Fruit fly (Drosophila melanogaster) whole organism, embryonic: Measurements from ENCODE around the gene CG32320.

Source experiments
- Adf1 ChIP-seq: fragments of 200-800 bp; sonication (Bioruptor generic); IDR thresholded peaks from 2 replicates; pipeline ENCODE4 v1.3.6; 2022; ENCODE audit warnings: missing biosample characterization, missing genetic modification characterization
- B-H1 ChIP-seq: fragments of 200-800 bp; sonication (Bioruptor generic); IDR thresholded peaks from 3 replicates; pipeline ENCODE4 v1.3.6; 2022; ENCODE audit warnings: missing biosample characterization, missing genetic modification characterization
- BtbVII ChIP-seq: fragments of 200-800 bp; sonication (Bioruptor generic); optimal IDR thresholded peaks from 3 replicates; lab custom pipeline; 2017; ENCODE audit warnings: missing biosample characterization, mild to moderate bottlenecking, missing genetic modification characterization
- CG12391 ChIP-seq: fragments of 200-800 bp; sonication (Bioruptor generic); optimal IDR thresholded peaks from 3 replicates; lab custom pipeline; 2018; ENCODE audit warnings: missing biosample characterization, mild to moderate bottlenecking, missing genetic modification characterization, moderate library complexity
- CG14441 ChIP-seq: fragments of 200-800 bp; sonication (Bioruptor generic); IDR thresholded peaks from 2 replicates; pipeline ENCODE4 v1.3.6; 2022; ENCODE audit warnings: missing biosample characterization, missing genetic modification characterization
- CG15011 ChIP-seq: fragments of 200-800 bp; sonication (Bioruptor generic); optimal IDR thresholded peaks from 3 replicates; lab custom pipeline; 2018; ENCODE audit warnings: missing biosample characterization, mild to moderate bottlenecking, missing genetic modification characterization
- CG15269 ChIP-seq: fragments of 200-800 bp; sonication (Bioruptor generic); optimal IDR thresholded peaks from 2 replicates; lab custom pipeline; 2018; ENCODE audit warnings: missing biosample characterization, mild to moderate bottlenecking, missing genetic modification characterization, moderate library complexity
- CG1603 ChIP-seq: fragments of 200-800 bp; sonication (Bioruptor generic); optimal IDR thresholded peaks from 2 replicates; lab custom pipeline; 2019; ENCODE audit warnings: missing biosample characterization, mild to moderate bottlenecking, missing genetic modification characterization, moderate library complexity
- CG18599 ChIP-seq: fragments of 200-800 bp; sonication (Bioruptor generic); optimal IDR thresholded peaks from 3 replicates; lab custom pipeline; 2017; ENCODE audit warnings: missing biosample characterization, missing genetic modification characterization, mild to moderate bottlenecking, moderate library complexity, missing genetic modification reagents
- CG2678 ChIP-seq: fragments of 200-800 bp; sonication (Bioruptor generic); optimal IDR thresholded peaks from 3 replicates; lab custom pipeline; 2019; ENCODE audit warnings: missing biosample characterization, mild to moderate bottlenecking, missing genetic modification characterization, moderate library complexity
- CG30403 ChIP-seq: fragments of 200-800 bp; sonication (Bioruptor generic); optimal IDR thresholded peaks from 3 replicates; lab custom pipeline; 2016; ENCODE audit warnings: missing biosample characterization, missing genetic modification characterization
- CG31441 ChIP-seq: fragments of 200-800 bp; sonication (Bioruptor generic); IDR thresholded peaks from 2 replicates; pipeline ENCODE4 v1.3.6; 2022; ENCODE audit warnings: missing biosample characterization, missing genetic modification characterization
- CG3163 ChIP-seq: fragments of 200-800 bp; sonication (Bioruptor generic); optimal IDR thresholded peaks from 3 replicates; lab custom pipeline; 2016; ENCODE audit warnings: missing biosample characterization, missing genetic modification characterization
- CG7271 ChIP-seq: fragments of 200-800 bp; sonication (Bioruptor generic); optimal IDR thresholded peaks from 2 replicates; lab custom pipeline; 2018; ENCODE audit warnings: missing biosample characterization, mild to moderate bottlenecking, missing genetic modification characterization, moderate library complexity
- CG7372 ChIP-seq: fragments of 200-800 bp; sonication (Bioruptor generic); IDR thresholded peaks from 2 replicates; pipeline ENCODE4 v1.3.6; 2022; ENCODE audit warnings: missing biosample characterization, missing genetic modification characterization
- CG7786 ChIP-seq: fragments of 200-800 bp; sonication (Bioruptor generic); optimal IDR thresholded peaks from 2 replicates; lab custom pipeline; 2016; ENCODE audit warnings: missing biosample characterization, missing genetic modification characterization
- CG7839 ChIP-seq: fragments of 200-800 bp; sonication (Bioruptor generic); optimal IDR thresholded peaks from 3 replicates; lab custom pipeline; 2018; ENCODE audit warnings: missing biosample characterization, mild to moderate bottlenecking, missing genetic modification characterization, moderate library complexity
- CG7928 ChIP-seq: fragments of 200-800 bp; sonication (Bioruptor generic); optimal IDR thresholded peaks from 2 replicates; lab custom pipeline; 2017; ENCODE audit warnings: missing biosample characterization, mild to moderate bottlenecking, missing genetic modification characterization
- CG9215 ChIP-seq: fragments of 200-800 bp; sonication (Bioruptor generic); IDR thresholded peaks from 2 replicates; pipeline ENCODE4 v1.3.6; 2022; ENCODE audit warnings: missing biosample characterization, missing genetic modification characterization
- CG9797 ChIP-seq: fragments of 200-800 bp; sonication (Bioruptor generic); optimal IDR thresholded peaks from 3 replicates; lab custom pipeline; 2018; ENCODE audit warnings: missing biosample characterization, mild to moderate bottlenecking, missing genetic modification characterization
- D19A ChIP-seq: fragments of 200-800 bp; optimal IDR thresholded peaks from 3 replicates; lab custom pipeline; 2019; ENCODE audit warnings: missing biosample characterization, mild to moderate bottlenecking, missing genetic modification characterization, moderate library complexity
- HLH4C ChIP-seq: fragments of 200-800 bp; sonication (Bioruptor generic); IDR thresholded peaks from 3 replicates; pipeline ENCODE4 v1.3.6; 2022; ENCODE audit warnings: missing biosample characterization, missing genetic modification characterization; ENCODE audit not compliant: partially characterized antibody
- Hr3 ChIP-seq: fragments of 200-800 bp; sonication (Bioruptor generic); optimal IDR thresholded peaks from 3 replicates; lab custom pipeline; 2016; ENCODE audit warnings: missing biosample characterization, missing genetic modification characterization
- MESR4 ChIP-seq: fragments of 200-800 bp; sonication (Bioruptor generic); optimal IDR thresholded peaks from 2 replicates; lab custom pipeline; 2018; ENCODE audit warnings: missing biosample characterization, mild to moderate bottlenecking, missing genetic modification characterization, moderate library complexity
- NFAT ChIP-seq: fragments of 200-800 bp; sonication (Bioruptor generic); IDR thresholded peaks from 2 replicates; pipeline ENCODE4 v1.3.6; 2022; ENCODE audit warnings: missing biosample characterization, missing genetic modification characterization
- Nf-YA ChIP-seq: fragments of 200-800 bp; sonication (Bioruptor generic); IDR thresholded peaks from 2 replicates; pipeline ENCODE4 v1.3.6; 2022; ENCODE audit warnings: missing biosample characterization, missing genetic modification characterization
- Oaz ChIP-seq: fragments of 200-800 bp; sonication (Bioruptor generic); IDR thresholded peaks from 2 replicates; pipeline ENCODE4 v1.3.6; 2022; ENCODE audit warnings: missing biosample characterization, missing genetic modification characterization
- Ptx1 ChIP-seq: fragments of 200-800 bp; sonication (Bioruptor generic); IDR thresholded peaks from 2 replicates; pipeline ENCODE4 v1.3.6; 2022; ENCODE audit warnings: missing biosample characterization, missing genetic modification characterization
- Ravus ChIP-seq: fragments of 200-800 bp; sonication (Bioruptor generic); IDR thresholded peaks from 2 replicates; pipeline ENCODE4 v1.3.6; 2022; ENCODE audit warnings: missing biosample characterization, missing genetic modification characterization
- Rfx ChIP-seq: fragments of 200-800 bp; sonication (Bioruptor generic); IDR thresholded peaks from 2 replicates; pipeline ENCODE4 v1.3.6; 2022; ENCODE audit warnings: missing biosample characterization, missing genetic modification characterization
- Usf ChIP-seq: fragments of 200-800 bp; sonication (Bioruptor generic); optimal IDR thresholded peaks from 2 replicates; lab custom pipeline; 2017; ENCODE audit warnings: missing genotype, missing biosample characterization, missing genetic modification characterization
- Xbp1 ChIP-seq: fragments of 200-800 bp; sonication (Bioruptor generic); optimal IDR thresholded peaks from 3 replicates; lab custom pipeline; 2016; ENCODE audit warnings: missing biosample characterization, mild to moderate bottlenecking, missing genetic modification characterization
- az2 ChIP-seq: fragments of 200-800 bp; sonication (Bioruptor generic); optimal IDR thresholded peaks from 3 replicates; lab custom pipeline; 2016; ENCODE audit warnings: missing biosample characterization, missing genetic modification characterization
- br ChIP-seq: fragments of >200 bp; optimal IDR thresholded peaks from 2 replicates; lab custom pipeline; 2017
- cad ChIP-seq: fragments of >200 bp; optimal IDR thresholded peaks from 2 replicates; lab custom pipeline; 2017; ENCODE audit warnings: missing biosample characterization, missing genetic modification characterization
- chinmo ChIP-seq: fragments of 200-800 bp; sonication (Bioruptor generic); IDR thresholded peaks from 4 replicates; pipeline ENCODE4 v1.3.6; 2022; ENCODE audit warnings: missing biosample characterization, missing genetic modification characterization; ENCODE audit not compliant: partially characterized antibody
- corto ChIP-seq: fragments of 200-800 bp; sonication (Bioruptor generic); optimal IDR thresholded peaks from 2 replicates; lab custom pipeline; 2016; ENCODE audit warnings: missing biosample characterization, mild to moderate bottlenecking, missing genetic modification characterization, moderate library complexity
- dmrt99B ChIP-seq: fragments of 200-800 bp; sonication (Bioruptor generic); optimal IDR thresholded peaks from 2 replicates; lab custom pipeline; 2018; ENCODE audit warnings: missing biosample characterization, mild to moderate bottlenecking, missing genetic modification characterization, moderate library complexity
- esg ChIP-seq: fragments of 200-800 bp; sonication (Bioruptor generic); conservative IDR thresholded peaks from 2 replicates; pipeline ENCODE4 v1.3.6; 2022; ENCODE audit warnings: missing biosample characterization, missing genetic modification characterization
- ewg ChIP-seq: fragments of 200-800 bp; sonication (Bioruptor generic); optimal IDR thresholded peaks from 3 replicates; lab custom pipeline; 2017; ENCODE audit warnings: mild to moderate bottlenecking, missing biosample characterization, missing genetic modification reagents, missing genetic modification characterization
- gem ChIP-seq: fragments of 200-800 bp; sonication (Bioruptor generic); optimal IDR thresholded peaks from 2 replicates; lab custom pipeline; 2019; ENCODE audit warnings: missing biosample characterization, mild to moderate bottlenecking, missing genetic modification characterization, moderate library complexity
- lmd ChIP-seq: fragments of 200-800 bp; sonication (Bioruptor generic); IDR thresholded peaks from 2 replicates; pipeline ENCODE4 v1.3.6; 2022; ENCODE audit warnings: missing biosample characterization, missing genetic modification characterization
- mam ChIP-seq: fragments of 200-800 bp; sonication (Bioruptor generic); optimal IDR thresholded peaks from 3 replicates; lab custom pipeline; 2016; ENCODE audit warnings: missing biosample characterization, missing genetic modification characterization
- nau ChIP-seq: fragments of 200-800 bp; sonication (Bioruptor generic); optimal IDR thresholded peaks from 3 replicates; lab custom pipeline; 2017; ENCODE audit warnings: missing biosample characterization, mild to moderate bottlenecking, missing genetic modification characterization, missing genetic modification reagents
- p53 ChIP-seq: fragments of 200-800 bp; sonication (Bioruptor generic); optimal IDR thresholded peaks from 2 replicates; lab custom pipeline; 2016; ENCODE audit warnings: missing biosample characterization, missing genetic modification characterization
- repo ChIP-seq: fragments of 200-800 bp; sonication (Bioruptor generic); optimal IDR thresholded peaks from 2 replicates; lab custom pipeline; 2016; ENCODE audit warnings: missing biosample characterization, missing genetic modification characterization
- row ChIP-seq: fragments of 200-800 bp; sonication (Bioruptor generic); IDR thresholded peaks from 3 replicates; pipeline ENCODE4 v1.3.6; 2022; ENCODE audit warnings: missing biosample characterization, missing genetic modification characterization
- sd ChIP-seq: fragments of 200-800 bp; sonication (Bioruptor generic); optimal IDR thresholded peaks from 3 replicates; lab custom pipeline; 2018; ENCODE audit warnings: missing biosample characterization, mild to moderate bottlenecking, missing genetic modification characterization, moderate library complexity
- sisA ChIP-seq: fragments of 200-800 bp; sonication (Bioruptor generic); IDR thresholded peaks from 2 replicates; pipeline ENCODE4 v1.3.6; 2022; ENCODE audit warnings: missing biosample characterization, missing genetic modification characterization
- yki ChIP-seq: fragments of >200 bp; optimal IDR thresholded peaks from 3 replicates; lab custom pipeline; 2018

Gene CG32320

dm6 chr3L:1370939-1371338 is 27.4 kb upstream of the CG32320 start (continued):
- TF ChIP-seq Ptx1 (peak; percentile 42), CG3163 (no peak), repo (GFP tag; lab: Kevin White, UChicago) (no peak), HLH4C (no peak), Hr3 (GFP tag; lab: Kevin White, UChicago) (peak; percentile 10), Adf1 (GFP tag; lab: Robert Waterston, UW) (no peak), CG18599 (GFP tag; lab: Kevin White, UChicago) (peak; percentile 16), CG7839 (tag; lab: Kevin White, UChicago) (peak; percentile 43), MESR4 (GFP tag; lab: Kevin White, UChicago) (no peak), CG9797 (GFP tag; lab: Kevin White, UChicago) (no peak), CG15269 (tag; lab: Kevin White, UChicago) (peak; percentile 8), Usf (no peak), lmd (GFP tag; lab: Robert Waterston, UW) (peak; percentile 8; the same call in 1 of the 2 replicates), br (no peak), ewg (peak; percentile 3), NFAT (no peak), CG9215 (no peak)
- TF ChIP-seq, all 482 proteins: peak for 87

DNA sequence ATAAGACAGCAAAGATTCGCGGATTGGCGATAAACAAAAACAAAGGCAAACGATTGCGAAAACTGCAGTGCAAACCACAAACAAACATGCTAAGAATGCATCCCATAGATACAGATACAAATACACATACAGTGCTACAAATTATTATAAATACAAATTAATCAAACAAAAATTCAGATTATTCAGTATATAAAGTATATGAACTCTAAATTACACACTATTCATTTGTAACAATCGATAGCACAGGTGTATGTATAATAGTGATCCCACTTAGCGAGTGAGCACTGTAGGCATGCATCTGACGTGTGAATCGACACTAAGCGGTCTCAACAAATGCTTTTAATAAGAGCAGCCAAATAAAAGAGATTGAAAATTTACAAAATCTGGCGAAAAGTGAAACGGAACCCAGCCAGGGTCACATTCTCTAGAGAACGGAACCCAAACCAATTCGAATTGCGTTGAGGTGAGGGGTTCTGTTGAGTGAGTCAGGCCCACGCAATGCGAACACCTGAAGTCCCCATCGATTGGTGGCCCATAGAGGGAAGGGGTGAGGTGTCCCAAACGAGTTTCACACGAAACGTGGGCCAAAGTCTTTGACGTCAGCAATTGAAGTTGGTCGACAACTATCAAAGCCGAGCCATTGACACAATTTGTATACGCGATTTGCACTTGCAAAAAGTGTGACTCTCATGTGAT is 23.8 kb upstream of the CG32320 start:
- TF ChIP-seq D19A (tag; lab: Kevin White, UChicago) (no peak), p53 (GFP tag; lab: Kevin White, UChicago) (no peak), CG7372 (GFP tag; lab: Robert Waterston, UW) (no peak), CG31441 (GFP tag; lab: Robert Waterston, UW) (0 out of 2 replicates have a peak, but pooled peaks have one; percentile 37), B-H1 (GFP tag; lab: Robert Waterston, UW) (no peak), Oaz (GFP tag; lab: Robert Waterston, UW) (no peak), Xbp1 (GFP tag; lab: Kevin White, UChicago) (peak; percentile 28), gem (peak; percentile 59), CG2678 (tag; lab: Kevin White, UChicago) (peak; percentile 3), chinmo (GFP tag; lab: Robert Waterston, UW) (peak; percentile 41; the same call in 1 of the 4 replicates), CG1603 (tag; lab: Kevin White, UChicago) (peak; percentile 46), CG7271 (tag; lab: Kevin White, UChicago) (no peak), Rfx (GFP tag; lab: Robert Waterston, UW) (peak; percentile 10; the same call in 1 of the 2 replicates), CG14441 (peak; percentile 15; the same call in 1 of the 2 replicates), az2 (GFP tag; lab: Kevin White, UChicago) (no peak), CG15269 (tag; lab: Kevin White, UChicago) (peak; percentile 21), esg (GFP tag; lab: Robert Waterston, UW) (no peak), cad (GFP tag; lab: Kevin White, UChicago) (no peak), yki (lab: Kevin White, UChicago) (no peak), dmrt99B (peak; percentile 13), row (0 out of 3 replicates have a peak, but pooled peaks have one; percentile 18), Ravus (GFP tag; lab: Robert Waterston, UW) (no peak), CG15011 (GFP tag; lab: Kevin White, UChicago) (no peak), CG7786 (GFP tag; lab: Kevin White, UChicago) (no peak), CG12391 (tag; lab: Kevin White, UChicago) (peak; percentile 6), MESR4 (GFP tag; lab: Kevin White, UChicago) (no peak), BtbVII (no peak), mam (no peak), sd (tag; lab: Kevin White, UChicago) (peak; percentile 86), CG30403 (peak; percentile 7), CG18599 (GFP tag; lab: Kevin White, UChicago) (no peak), sisA (GFP tag; lab: Robert Waterston, UW) (0 out of 2 replicates have a peak, but pooled peaks have one; percentile 24), CG7928 (GFP tag; lab: Kevin White, UChicago) (no peak), Nf-YA (GFP tag; lab: Robert Waterston, UW) (no peak), nau (GFP tag; lab: Kevin White, UChicago) (no peak), corto (GFP tag; lab: Kevin White, UChicago) (no peak)
